Worm (Caenorhabditis elegans): ENCODE data around the gene R12C12.6.

- TF ChIP-seq lsy-2 (tag; optimal IDR thresholded peaks at IDR 0.05): no peak
- no peak for TF ChIP-seq dmd-4 (tag; optimal IDR thresholded peaks at IDR 0.05)
- no peak for TF ChIP-seq ama-1 (optimal IDR thresholded peaks at IDR 0.05)
- no peak for TF ChIP-seq elt-3 (tag; optimal IDR thresholded peaks at IDR 0.05)
- TF ChIP-seq nhr-237 (tag; optimal IDR thresholded peaks at IDR 0.05): no peak
- no peak for TF ChIP-seq skn-1 (tag; optimal IDR thresholded peaks at IDR 0.05)
- no peak for TF ChIP-seq unc-39 (tag; optimal IDR thresholded peaks at IDR 0.05)
- no peak for TF ChIP-seq egl-27 (tag; optimal IDR thresholded peaks at IDR 0.05)
- no peak for TF ChIP-seq nhr-11 (tag; optimal IDR thresholded peaks at IDR 0.05)
- no peak for TF ChIP-seq fos-1 (tag; optimal IDR thresholded peaks at IDR 0.05)
- TF ChIP-seq gmeb-1 (tag; optimal IDR thresholded peaks at IDR 0.05): no peak
- no peak for TF ChIP-seq ztf-11 (tag; optimal IDR thresholded peaks at IDR 0.05)
- TF ChIP-seq nhr-21 (tag; optimal IDR thresholded peaks at IDR 0.05): no peak
These were observed 4.5 kb downstream of the R12C12.6 start, which contains the start of gene R12C12.10 for ce11 chrII:6043166-6043565.
